Fruit fly (Drosophila melanogaster) whole organism, pupa: ENCODE data around the gene RtcB.

ENCODE experiments used
- CG10348 ChIP-seq: fragments of 200-800 bp; sonication (Bioruptor generic); IDR thresholded peaks from 2 replicates; pipeline ENCODE4 v1.3.6; 2022; ENCODE audit warnings: missing biosample characterization, missing genetic modification characterization
- CG12605 ChIP-seq: fragments of 200-800 bp; sonication (Bioruptor generic); IDR thresholded peaks from 2 replicates; pipeline ENCODE4 v1.3.6; 2022; ENCODE audit warnings: missing biosample characterization, missing genetic modification characterization
- CG13204 ChIP-seq: fragments of 200-800 bp; sonication (Bioruptor generic); optimal IDR thresholded peaks from 2 replicates; lab custom pipeline; 2018; ENCODE audit warnings: missing biosample characterization, mild to moderate bottlenecking, missing genetic modification characterization, moderate library complexity
- CG14655 ChIP-seq: fragments of 200-800 bp; sonication (Bioruptor generic); optimal IDR thresholded peaks from 3 replicates; lab custom pipeline; 2017; ENCODE audit warnings: mild to moderate bottlenecking, missing biosample characterization, missing genetic modification reagents, missing genetic modification characterization
- CG15710 ChIP-seq: fragments of 200-800 bp; sonication (Bioruptor generic); optimal IDR thresholded peaks from 2 replicates; lab custom pipeline; 2018; ENCODE audit warnings: missing biosample characterization, mild to moderate bottlenecking, missing genetic modification characterization, moderate library complexity
- CG17806 ChIP-seq: fragments of 200-800 bp; sonication (Bioruptor generic); optimal IDR thresholded peaks from 2 replicates; lab custom pipeline; 2018; ENCODE audit warnings: missing biosample characterization, mild to moderate bottlenecking, missing genetic modification characterization, moderate library complexity
- CG32121 ChIP-seq: fragments of 200-800 bp; sonication (Bioruptor generic); IDR thresholded peaks from 2 replicates; pipeline ENCODE4 v1.3.6; 2022; ENCODE audit warnings: missing biosample characterization, missing genetic modification characterization
- CG34367 ChIP-seq: fragments of 200-800 bp; sonication (Bioruptor generic); optimal IDR thresholded peaks from 2 replicates; lab custom pipeline; 2018; ENCODE audit warnings: missing biosample characterization, mild to moderate bottlenecking, missing genetic modification characterization
- CG4496 ChIP-seq: fragments of 200-800 bp; sonication (Bioruptor generic); IDR thresholded peaks from 3 replicates; pipeline ENCODE4 v1.3.6; 2022; ENCODE audit warnings: missing biosample characterization, missing genetic modification characterization
- CG8159 ChIP-seq: fragments of 200-800 bp; sonication (Bioruptor generic); optimal IDR thresholded peaks from 3 replicates; lab custom pipeline; 2018; ENCODE audit warnings: missing biosample characterization, mild to moderate bottlenecking, missing genetic modification characterization, moderate library complexity
- CG8301 ChIP-seq: fragments of 200-800 bp; sonication (Bioruptor generic); optimal IDR thresholded peaks from 2 replicates; lab custom pipeline; 2018; ENCODE audit warnings: missing biosample characterization, mild to moderate bottlenecking, missing genetic modification characterization
- CG9948 ChIP-seq: fragments of 200-800 bp; sonication (Bioruptor generic); optimal IDR thresholded peaks from 2 replicates; lab custom pipeline; 2018; ENCODE audit warnings: missing biosample characterization, mild to moderate bottlenecking, missing genetic modification characterization, moderate library complexity
- D1 ChIP-seq: fragments of 200-800 bp; sonication (Bioruptor generic); optimal IDR thresholded peaks from 2 replicates; lab custom pipeline; 2018; ENCODE audit warnings: missing biosample characterization, mild to moderate bottlenecking, missing genetic modification characterization, moderate library complexity
- EcR ChIP-seq: fragments of 200-800 bp; sonication (Bioruptor generic); optimal IDR thresholded peaks from 3 replicates; lab custom pipeline; 2019; ENCODE audit warnings: missing biosample characterization, missing genetic modification characterization, mild to moderate bottlenecking, moderate library complexity, missing genetic modification reagents
- Ets98B ChIP-seq: fragments of 200-800 bp; sonication (Bioruptor generic); IDR thresholded peaks from 2 replicates; pipeline ENCODE4 v1.3.6; 2022; ENCODE audit warnings: missing biosample characterization, missing genetic modification characterization
- Pif1A ChIP-seq: fragments of 200-800 bp; sonication (Bioruptor generic); optimal IDR thresholded peaks from 3 replicates; lab custom pipeline; 2016; ENCODE audit warnings: missing biosample characterization, missing genetic modification characterization
- Pif1B ChIP-seq: fragments of 200-800 bp; sonication (Bioruptor generic); optimal IDR thresholded peaks from 3 replicates; lab custom pipeline; 2016; ENCODE audit warnings: missing biosample characterization, missing genetic modification characterization
- Snoo ChIP-seq: fragments of 200-800 bp; sonication (Bioruptor generic); optimal IDR thresholded peaks from 3 replicates; lab custom pipeline; 2017; ENCODE audit warnings: missing biosample characterization, mild to moderate bottlenecking, missing genetic modification characterization, inconsistent platforms
- fd96Ca ChIP-seq: fragments of 200-800 bp; sonication (Bioruptor generic); IDR thresholded peaks from 3 replicates; pipeline ENCODE4 v1.3.6; 2022; ENCODE audit warnings: missing biosample characterization, missing genetic modification characterization
- gl ChIP-seq: fragments of 200-800 bp; sonication (Bioruptor generic); optimal IDR thresholded peaks from 2 replicates; lab custom pipeline; 2018; ENCODE audit warnings: missing biosample characterization, mild to moderate bottlenecking, missing genetic modification characterization
- rn ChIP-seq: fragments of 200-800 bp; sonication (Bioruptor generic); IDR thresholded peaks from 2 replicates; pipeline ENCODE4 v1.3.6; 2022; ENCODE audit warnings: missing biosample characterization, missing genetic modification characterization

Gene RtcB

dm6 chr2L:19397617-19398316 lies 32.7 kb upstream of the RtcB start:
- TF ChIP-seq Pif1A (GFP tag; lab: Kevin White, UChicago) (peak; percentile 60), CG17806 (tag; lab: Kevin White, UChicago) (peak; percentile 27), CG13204 (no peak), rn (GFP tag; lab: Robert Waterston, UW) (no peak), CG12605 (peak; percentile 66), CG15710 (tag; lab: Kevin White, UChicago) (peak; percentile 44), CG9948 (tag; lab: Kevin White, UChicago) (peak; percentile 38), CG34367 (no peak), Snoo (tag; lab: Kevin White, UChicago) (peak; percentile 61), CG8159 (tag; lab: Kevin White, UChicago) (peak; percentile 48), Ets98B (no peak), CG8301 (tag; lab: Kevin White, UChicago) (peak; percentile 50), CG14655 (GFP tag; lab: Kevin White, UChicago) (peak; percentile 69), CG4496 (0 out of 3 replicates have a peak, but pooled peaks have one; percentile 18), CG32121 (GFP tag; lab: Robert Waterston, UW) (no peak)

DNA sequence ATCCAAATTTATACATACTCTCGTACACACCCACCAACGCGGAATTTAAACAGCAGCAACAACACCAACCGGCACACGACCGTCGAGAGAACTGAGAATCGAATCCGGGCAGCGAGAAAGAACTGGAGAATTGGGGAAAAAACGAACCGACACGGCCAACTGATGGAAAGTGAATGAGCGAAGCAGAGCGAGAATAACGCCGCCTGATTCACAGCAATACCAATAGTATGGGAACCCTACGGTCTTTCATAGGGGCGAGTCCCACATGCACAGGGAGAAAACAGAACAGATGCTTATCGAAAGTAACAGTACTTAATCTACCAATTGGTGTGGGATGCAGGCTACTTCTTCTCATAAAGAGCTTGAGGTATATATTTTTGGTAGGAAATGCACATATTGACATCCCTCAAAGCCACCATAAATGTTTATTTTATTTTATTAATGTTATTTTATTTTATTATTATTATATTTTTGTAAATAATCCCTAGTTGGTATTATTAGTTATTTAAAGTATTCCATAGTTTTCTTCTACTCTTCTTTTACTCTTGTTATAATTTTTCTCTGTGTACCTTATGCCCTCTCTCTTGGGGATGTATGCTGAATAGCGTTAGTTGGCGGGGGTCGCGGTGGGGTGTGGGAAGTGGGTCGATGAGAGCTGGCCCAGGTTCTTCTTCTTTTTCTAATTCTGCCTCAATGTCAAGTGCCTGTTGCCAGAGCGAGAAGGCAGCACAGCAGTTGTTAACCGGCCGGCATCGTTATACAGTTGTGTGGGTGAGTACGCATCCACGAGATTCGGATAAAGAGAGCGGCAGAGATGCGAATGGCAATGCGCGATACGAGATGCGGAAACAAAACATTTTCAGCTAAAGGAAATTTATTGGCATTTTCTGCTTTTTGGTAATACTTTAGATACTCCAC lies 31.9 kb upstream of the RtcB start, which contains the start of gene CG17544:
Gene CG17544, minus strand, starts transcription at position 177 of the 918 bp plus-strand sequence.
- TF ChIP-seq rn (GFP tag; lab: Robert Waterston, UW) (no peak; the same call in 1 of the 2 replicates), D1 (tag; lab: Kevin White, UChicago) (no peak), Pif1B (GFP tag; lab: Kevin White, UChicago) (no peak), CG8301 (tag; lab: Kevin White, UChicago) (peak; percentile 51), CG13204 (peak; percentile 71), CG9948 (tag; lab: Kevin White, UChicago) (peak; percentile 84), gl (tag; lab: Kevin White, UChicago) (no peak), CG17806 (tag; lab: Kevin White, UChicago) (peak; percentile 77), Snoo (tag; lab: Kevin White, UChicago) (peak; percentile 83), CG32121 (GFP tag; lab: Robert Waterston, UW) (peak; percentile 49; the same call in 1 of the 2 replicates), Ets98B (peak; percentile 46), CG12605 (peak; percentile 76), fd96Ca (GFP tag; lab: Robert Waterston, UW) (peak; percentile 66), CG15710 (tag; lab: Kevin White, UChicago) (peak; percentile 83), CG4496 (peak; percentile 56; the same call in 2 of the 3 replicates), EcR (GFP tag; lab: Kevin White, UChicago) (no peak), CG10348 (no peak), CG14655 (GFP tag; lab: Kevin White, UChicago) (peak; percentile 88), Pif1A (GFP tag; lab: Kevin White, UChicago) (peak; percentile 41), CG34367 (peak; percentile 63), CG8159 (tag; lab: Kevin White, UChicago) (peak; percentile 85)

dm6 chr2L:19401914-19402313 lies 28.5 kb upstream of the RtcB start:
- TF ChIP-seq Pif1B (GFP tag; lab: Kevin White, UChicago): no peak

- no peak for TF ChIP-seq Ets98B
- TF ChIP-seq EcR (GFP tag; lab: Kevin White, UChicago): no peak
- no peak for TF ChIP-seq D1 (tag; lab: Kevin White, UChicago)
- no peak for TF ChIP-seq Snoo (tag; lab: Kevin White, UChicago)
- TF ChIP-seq Pif1B (GFP tag; lab: Kevin White, UChicago): no peak
- TF ChIP-seq fd96Ca (GFP tag; lab: Robert Waterston, UW): no peak
- TF ChIP-seq CG10348: no peak
- TF ChIP-seq Pif1A (GFP tag; lab: Kevin White, UChicago): no peak
- no peak for TF ChIP-seq CG14655 (GFP tag; lab: Kevin White, UChicago)
These were observed 27.8 kb upstream of the RtcB start for dm6 chr2L:19402667-19403066.

DNA sequence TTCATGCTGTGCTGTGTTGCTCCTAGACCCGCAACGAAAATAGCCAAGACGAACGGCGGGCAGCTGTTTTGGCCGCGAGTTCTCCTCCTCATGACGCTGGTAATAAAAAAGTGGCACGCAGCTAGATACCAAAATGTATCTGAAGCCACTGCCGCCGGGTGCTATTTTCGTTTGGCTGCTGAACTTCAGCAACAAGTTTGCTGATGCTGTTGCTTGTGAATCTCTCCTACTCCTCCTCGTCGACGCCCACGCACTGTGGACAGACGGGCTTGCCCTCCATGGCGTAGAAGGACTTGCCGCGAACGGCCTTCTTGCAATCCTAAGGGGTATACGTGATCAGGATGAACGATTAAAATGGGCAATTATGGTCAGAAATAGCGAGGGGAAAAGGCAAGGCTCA lies 27.0 kb upstream of the RtcB start:
- no peak for TF ChIP-seq D1 (tag; lab: Kevin White, UChicago)
- TF ChIP-seq CG32121 (GFP tag; lab: Robert Waterston, UW): peak; percentile 17; the same call in 1 of the 2 replicates
- TF ChIP-seq, all 21 proteins: peak for 1

- TF ChIP-seq CG32121 (GFP tag; lab: Robert Waterston, UW): 0 out of 2 replicates have a peak, but pooled peaks have one; percentile 39
- no peak for TF ChIP-seq Pif1A (GFP tag; lab: Kevin White, UChicago)
- no peak for TF ChIP-seq D1 (tag; lab: Kevin White, UChicago)
These were observed 25.6 kb upstream of the RtcB start for dm6 chr2L:19404804-19405203.
